Worm (Caenorhabditis elegans) whole organism, late embryonic: ENCODE data around the gene AC3.12.

Experiments used
- C38D4.7 ChIP-seq: fragments of 200-800 bp; sonication (Bioruptor generic); optimal IDR thresholded peaks from 2 replicates; lab custom pipeline; 2018; ENCODE audit warnings: mild to moderate bottlenecking, missing genetic modification characterization, moderate library complexity, missing compliant biosample characterization
- F13H6.1 ChIP-seq: sonication (generic microtip); optimal IDR thresholded peaks from 2 replicates; lab custom pipeline; 2016; ENCODE audit warnings: missing genetic modification characterization, missing compliant biosample characterization
- K02D7.2 ChIP-seq: sonication (generic microtip); optimal IDR thresholded peaks from 2 replicates; lab custom pipeline; 2017; ENCODE audit warnings: mild to moderate bottlenecking, missing genetic modification characterization, missing compliant biosample characterization
- T23F11.4 ChIP-seq: fragments of 200-800 bp; sonication (Bioruptor generic); optimal IDR thresholded peaks from 2 replicates; lab custom pipeline; 2018; ENCODE audit warnings: mild to moderate bottlenecking, missing genetic modification characterization, missing compliant biosample characterization
- Y22D7AL.16 ChIP-seq: sonication (generic microtip); optimal IDR thresholded peaks from 2 replicates; lab custom pipeline; 2016; ENCODE audit warnings: missing genetic modification characterization, missing compliant biosample characterization
- ahr-1 ChIP-seq: sonication (generic microtip); optimal IDR thresholded peaks from 2 replicates; lab custom pipeline; 2016; ENCODE audit warnings: missing genetic modification characterization, missing compliant biosample characterization
- ama-1 ChIP-seq: fragments of 150-350 bp; optimal IDR thresholded peaks from 2 replicates; lab custom pipeline; 2014
- ceh-14 ChIP-seq: sonication (generic microtip); optimal IDR thresholded peaks from 2 replicates; lab custom pipeline; 2016; ENCODE audit warnings: missing genotype, missing genetic modification characterization, missing compliant biosample characterization
- ceh-19 ChIP-seq: fragments of 200-800 bp; sonication (Bioruptor generic); optimal IDR thresholded peaks from 2 replicates; lab custom pipeline; 2018; ENCODE audit warnings: mild to moderate bottlenecking, missing genetic modification characterization, missing compliant biosample characterization
- ceh-2 ChIP-seq: sonication (generic microtip); optimal IDR thresholded peaks from 2 replicates; lab custom pipeline; 2016; ENCODE audit warnings: missing genotype, missing genetic modification characterization, missing compliant biosample characterization
- ceh-22 ChIP-seq: sonication (generic microtip); optimal IDR thresholded peaks from 2 replicates; lab custom pipeline; 2017; ENCODE audit warnings: missing biosample characterization, missing genetic modification characterization
- ceh-24 ChIP-seq: sonication (generic microtip); optimal IDR thresholded peaks from 2 replicates; lab custom pipeline; 2016; ENCODE audit warnings: mild to moderate bottlenecking, missing genetic modification characterization, missing compliant biosample characterization
- ceh-30 ChIP-seq: fragments of 150-350 bp; optimal IDR thresholded peaks from 2 replicates; lab custom pipeline; 2014; ENCODE audit warnings: missing biosample characterization, missing genetic modification characterization
- ceh-31 ChIP-seq: sonication (generic microtip); optimal IDR thresholded peaks from 2 replicates; lab custom pipeline; 2016; ENCODE audit warnings: missing genetic modification characterization, missing compliant biosample characterization
- ceh-48 ChIP-seq: sonication (generic microtip); optimal IDR thresholded peaks from 2 replicates; lab custom pipeline; 2016; ENCODE audit warnings: missing genetic modification characterization, inconsistent platforms, missing compliant biosample characterization
- ceh-6 ChIP-seq: fragments of 200-800 bp; sonication (Bioruptor generic); optimal IDR thresholded peaks from 2 replicates; lab custom pipeline; 2018; ENCODE audit warnings: mild to moderate bottlenecking, missing genetic modification characterization, missing compliant biosample characterization
- ceh-9 ChIP-seq: sonication (generic microtip); optimal IDR thresholded peaks from 2 replicates; lab custom pipeline; 2016; ENCODE audit warnings: mild to moderate bottlenecking, missing genetic modification characterization, inconsistent platforms, missing compliant biosample characterization
- dmd-4 ChIP-seq: sonication (generic microtip); optimal IDR thresholded peaks from 2 replicates; lab custom pipeline; 2016; ENCODE audit warnings: borderline replicate concordance, missing genetic modification characterization, missing compliant biosample characterization
- dve-1 ChIP-seq: sonication (generic microtip); optimal IDR thresholded peaks from 2 replicates; lab custom pipeline; 2017; ENCODE audit warnings: antibody characterized with exemption, mild to moderate bottlenecking, missing genetic modification characterization, missing compliant biosample characterization
- elt-4 ChIP-seq: sonication (generic microtip); optimal IDR thresholded peaks from 2 replicates; lab custom pipeline; 2016; ENCODE audit warnings: missing genetic modification characterization, missing compliant biosample characterization
- ets-4 ChIP-seq: sonication (generic microtip); optimal IDR thresholded peaks from 2 replicates; lab custom pipeline; 2016; ENCODE audit warnings: missing genetic modification characterization, missing compliant biosample characterization
- fax-1 ChIP-seq: sonication (generic microtip); optimal IDR thresholded peaks from 2 replicates; lab custom pipeline; 2016; ENCODE audit warnings: missing genotype, missing genetic modification characterization, missing compliant biosample characterization
- fkh-10 ChIP-seq: fragments of 150-350 bp; optimal IDR thresholded peaks from 2 replicates; lab custom pipeline; 2014; ENCODE audit warnings: missing biosample characterization, missing genetic modification reagents, missing genetic modification characterization
- fkh-6 ChIP-seq: sonication (generic microtip); optimal IDR thresholded peaks from 2 replicates; lab custom pipeline; 2016; ENCODE audit warnings: missing genetic modification characterization, missing compliant biosample characterization
- hlh-15 ChIP-seq: sonication (generic microtip); optimal IDR thresholded peaks from 2 replicates; lab custom pipeline; 2016; ENCODE audit warnings: missing genetic modification characterization, missing compliant biosample characterization
- hlh-30 ChIP-seq: sonication (generic microtip); optimal IDR thresholded peaks from 2 replicates; lab custom pipeline; 2017; ENCODE audit warnings: antibody characterized with exemption, missing genetic modification characterization, missing compliant biosample characterization; ENCODE audit not compliant: insufficient read depth
- lim-6 ChIP-seq: sonication (generic microtip); optimal IDR thresholded peaks from 2 replicates; lab custom pipeline; 2016; ENCODE audit warnings: missing genetic modification characterization, missing compliant biosample characterization
- lin-11 ChIP-seq: fragments of 200-800 bp; sonication (Bioruptor generic); optimal IDR thresholded peaks from 2 replicates; lab custom pipeline; 2018; ENCODE audit warnings: mild to moderate bottlenecking, missing genetic modification characterization, missing compliant biosample characterization
- nfya-1 ChIP-seq: sonication (generic microtip); optimal IDR thresholded peaks from 2 replicates; lab custom pipeline; 2017; ENCODE audit warnings: missing genetic modification characterization, mild to moderate bottlenecking, missing compliant biosample characterization, antibody characterized with exemption, moderate library complexity
- nhr-11 ChIP-seq: fragments of 150-350 bp; optimal IDR thresholded peaks from 2 replicates; lab custom pipeline; 2014; ENCODE audit warnings: missing biosample characterization, missing genetic modification characterization
- nhr-232 ChIP-seq: sonication (generic microtip); optimal IDR thresholded peaks from 2 replicates; lab custom pipeline; 2016; ENCODE audit warnings: missing genetic modification characterization, missing compliant biosample characterization
- pat-9 ChIP-seq: fragments of 200-800 bp; sonication (Bioruptor generic); optimal IDR thresholded peaks from 2 replicates; lab custom pipeline; 2018; ENCODE audit warnings: mild to moderate bottlenecking, missing genetic modification characterization, moderate library complexity, missing compliant biosample characterization
- pax-1 ChIP-seq: fragments of 150-350 bp; optimal IDR thresholded peaks from 2 replicates; lab custom pipeline; 2014; ENCODE audit warnings: missing biosample characterization, missing genetic modification characterization
- pha-2 ChIP-seq: sonication (generic microtip); optimal IDR thresholded peaks from 2 replicates; lab custom pipeline; 2017; ENCODE audit warnings: mild to moderate bottlenecking, missing genetic modification characterization, missing compliant biosample characterization
- pha-4 ChIP-seq: fragments of 150-350 bp; optimal IDR thresholded peaks from 2 replicates; lab custom pipeline; 2018; ENCODE audit warnings: missing biosample characterization, missing genetic modification reagents, missing genetic modification characterization
- pqm-1 ChIP-seq: sonication (generic microtip); optimal IDR thresholded peaks from 2 replicates; lab custom pipeline; 2016; ENCODE audit warnings: missing genetic modification characterization, missing compliant biosample characterization
- ref-2 ChIP-seq: sonication (generic microtip); optimal IDR thresholded peaks from 2 replicates; lab custom pipeline; 2016; ENCODE audit warnings: missing genetic modification characterization, missing compliant biosample characterization
- sox-2 ChIP-seq: fragments of 200-800 bp; sonication (Bioruptor generic); IDR thresholded peaks from 2 replicates; pipeline ENCODE4 v1.3.6; 2022; ENCODE audit warnings: missing genetic modification reagents, missing genetic modification characterization, missing compliant biosample characterization
- sox-4 ChIP-seq: sonication (generic microtip); optimal IDR thresholded peaks from 2 replicates; lab custom pipeline; 2017; ENCODE audit warnings: mild to moderate bottlenecking, missing genetic modification characterization, inconsistent platforms, missing compliant biosample characterization
- tbx-7 ChIP-seq: sonication (generic microtip); optimal IDR thresholded peaks from 2 replicates; lab custom pipeline; 2016; ENCODE audit warnings: missing genotype, missing genetic modification characterization, missing compliant biosample characterization
- ttx-3 ChIP-seq: sonication (generic microtip); optimal IDR thresholded peaks from 2 replicates; lab custom pipeline; 2016; ENCODE audit warnings: missing genetic modification reagents, missing genetic modification characterization, missing compliant biosample characterization
- zip-5 ChIP-seq: sonication (generic microtip); optimal IDR thresholded peaks from 2 replicates; lab custom pipeline; 2016; ENCODE audit warnings: missing genetic modification characterization, missing compliant biosample characterization
- ztf-16 ChIP-seq: sonication (generic microtip); optimal IDR thresholded peaks from 2 replicates; lab custom pipeline; 2017; ENCODE audit warnings: missing genetic modification characterization, missing compliant biosample characterization

Gene AC3.12

ce11 chrV:10379761-10380160 lies 568 bp upstream of the AC3.12 start:
- TF ChIP-seq ahr-1 (tag; lab: Kevin White, UChicago) (no peak), pqm-1 (tag; lab: Kevin White, UChicago) (no peak), pat-9 (tag; lab: Kevin White, UChicago) (no peak), lim-6 (tag; lab: Kevin White, UChicago) (no peak), pax-1 (tag; lab: Kevin White, UChicago) (no peak), ttx-3 (tag; lab: Kevin White, UChicago) (no peak), pha-2 (tag; lab: Kevin White, UChicago) (no peak), fkh-10 (GFP tag; lab: Kevin White, UChicago) (no peak), ceh-14 (no peak), sox-4 (tag; lab: Kevin White, UChicago) (no peak), lin-11 (tag; lab: Kevin White, UChicago) (no peak), ceh-22 (tag; lab: Kevin White, UChicago) (no peak), fkh-6 (tag; lab: Kevin White, UChicago) (no peak), fax-1 (tag; lab: Kevin White, UChicago) (no peak), dmd-4 (tag; lab: Kevin White, UChicago) (no peak), pha-4 (tag; lab: Kevin White, UChicago) (no peak), ceh-9 (no peak), ets-4 (tag; lab: Kevin White, UChicago) (no peak), ceh-24 (no peak), F13H6.1 (tag; lab: Kevin White, UChicago) (no peak)
- TF ChIP-seq, all 69 proteins: peak for 0

- no peak for TF ChIP-seq zip-5 (tag; lab: Kevin White, UChicago)
- no peak for TF ChIP-seq dmd-4 (tag; lab: Kevin White, UChicago)
- no peak for TF ChIP-seq ceh-24
- no peak for TF ChIP-seq nhr-232 (tag; lab: Kevin White, UChicago)
- TF ChIP-seq nhr-11 (tag; lab: Kevin White, UChicago), result no peak
- no peak for TF ChIP-seq ztf-16 (tag; lab: Kevin White, UChicago)
Observed at ce11 chrV:10371951-10372350, 7.2 kb downstream of the AC3.12 start, which contains the start of gene ugt-49. Gene ugt-49, plus strand, starts transcription at chrV:10372321.

- TF ChIP-seq C38D4.7 (GFP tag; lab: Kevin White, UChicago) (no peak), tbx-7 (no peak), elt-4 (no peak), pat-9 (tag; lab: Kevin White, UChicago) (no peak)
Observed at ce11 chrV:10371177-10371576, 8.0 kb downstream of the AC3.12 start.

ce11 chrV:10368256-10368655 lies 10.9 kb downstream of the AC3.12 start, which contains the start of gene sri-20:
Gene sri-20, plus strand, starts transcription at chrV:10368556.
- TF ChIP-seq dve-1 (no peak), ceh-31 (tag; lab: Kevin White, UChicago) (no peak), T23F11.4 (no peak), ceh-2 (tag; lab: Kevin White, UChicago) (no peak), hlh-15 (tag; lab: Kevin White, UChicago) (no peak), nfya-1 (tag; lab: Kevin White, UChicago) (no peak), pha-4 (tag; lab: Kevin White, UChicago) (no peak), nhr-232 (tag; lab: Kevin White, UChicago) (no peak), sox-2 (GFP tag; lab: Robert Waterston, UW) (no peak), ceh-30 (no peak), ets-4 (tag; lab: Kevin White, UChicago) (no peak), ref-2 (tag; lab: Kevin White, UChicago) (no peak), hlh-30 (tag; lab: Kevin White, UChicago) (no peak), ceh-19 (GFP tag; lab: Kevin White, UChicago) (no peak), ama-1 (no peak), K02D7.2 (tag; lab: Kevin White, UChicago) (no peak), ceh-48 (tag; lab: Kevin White, UChicago) (no peak), ceh-6 (GFP tag; lab: Kevin White, UChicago) (no peak), Y22D7AL.16 (no peak), fkh-10 (GFP tag; lab: Kevin White, UChicago) (no peak)
